Fruit fly (Drosophila melanogaster): ENCODE measurements around the gene Ncc69.

Ncc69 gene

dm6 chr3L:12392068-12392467 is 824 bp upstream of the Ncc69 start:
- TF ChIP-seq CG33017 (tag; optimal IDR thresholded peaks at IDR 0.05): no peak
- no peak for TF ChIP-seq CG7045 (GFP tag; optimal IDR thresholded peaks at IDR 0.05)
- TF ChIP-seq CG12768 (GFP tag; optimal IDR thresholded peaks at IDR 0.05): no peak
- TF ChIP-seq tj (GFP tag; optimal IDR thresholded peaks at IDR 0.05): no peak
- TF ChIP-seq Mnt (GFP tag; optimal IDR thresholded peaks at IDR 0.05): no peak
- no peak for TF ChIP-seq CG11617 (GFP tag; optimal IDR thresholded peaks at IDR 0.05)
- no peak for TF ChIP-seq kay (GFP tag; ENCODE audit: borderline replicate concordance)
- TF ChIP-seq Hr96 (GFP tag; optimal IDR thresholded peaks at IDR 0.05): no peak
- no peak for TF ChIP-seq CG7101 (tag; optimal IDR thresholded peaks at IDR 0.05)
- TF ChIP-seq CG1620 (GFP tag; optimal IDR thresholded peaks at IDR 0.05): no peak
- TF ChIP-seq Crg-1 (GFP tag; optimal IDR thresholded peaks at IDR 0.05): no peak
- no peak for TF ChIP-seq cic (GFP tag; optimal IDR thresholded peaks at IDR 0.05)
- TF ChIP-seq ovo (GFP tag; optimal IDR thresholded peaks at IDR 0.05): no peak
- no peak for TF ChIP-seq cnc (optimal IDR thresholded peaks at IDR 0.05)
- TF ChIP-seq pad (GFP tag; optimal IDR thresholded peaks at IDR 0.05): no peak
- TF ChIP-seq Clk (GFP tag; optimal IDR thresholded peaks at IDR 0.05): no peak

- no peak for TF ChIP-seq CG5204 (GFP tag; optimal IDR thresholded peaks at IDR 0.05)
- peak; percentile 20 for TF ChIP-seq tj (GFP tag; optimal IDR thresholded peaks at IDR 0.05)
Measured at dm6 chr3L:12387898-12388297, 3.3 kb downstream of the Ncc69 start.

dm6 chr3L:12387063-12387462 is 4.2 kb downstream of the Ncc69 start:
- TF ChIP-seq cnc (optimal IDR thresholded peaks at IDR 0.05) (peak in 1 of 2 experiments; percentile 26), kay (GFP tag; ENCODE audit: borderline replicate concordance) (no peak), ovo (GFP tag; optimal IDR thresholded peaks at IDR 0.05) (no peak), pad (GFP tag; optimal IDR thresholded peaks at IDR 0.05) (no peak), tj (GFP tag; optimal IDR thresholded peaks at IDR 0.05) (no peak), cic (GFP tag; optimal IDR thresholded peaks at IDR 0.05) (no peak)

dm6 chr3L:12380592-12380991 is 10.7 kb downstream of the Ncc69 start:
- TF ChIP-seq cic (GFP tag; optimal IDR thresholded peaks at IDR 0.05): no peak
- peak; percentile 9 for TF ChIP-seq tj (GFP tag; optimal IDR thresholded peaks at IDR 0.05)
- TF ChIP-seq bab1 (GFP tag; optimal IDR thresholded peaks at IDR 0.05): peak; percentile 34

dm6 chr3L:12374420-12374819 is 16.8 kb downstream of the Ncc69 start:
- TF ChIP-seq kay (GFP tag; ENCODE audit: borderline replicate concordance) (no peak), ovo (GFP tag; optimal IDR thresholded peaks at IDR 0.05) (no peak), cnc (optimal IDR thresholded peaks at IDR 0.05) (no peak), CG33017 (tag; optimal IDR thresholded peaks at IDR 0.05) (no peak), CG11617 (GFP tag; optimal IDR thresholded peaks at IDR 0.05) (no peak), CG14711 (tag; optimal IDR thresholded peaks at IDR 0.05) (no peak), cic (GFP tag; optimal IDR thresholded peaks at IDR 0.05) (no peak), Crg-1 (GFP tag; optimal IDR thresholded peaks at IDR 0.05) (no peak), tj (GFP tag; optimal IDR thresholded peaks at IDR 0.05) (no peak), pad (GFP tag; optimal IDR thresholded peaks at IDR 0.05) (no peak), CG7045 (GFP tag; optimal IDR thresholded peaks at IDR 0.05) (no peak), CG5204 (GFP tag; optimal IDR thresholded peaks at IDR 0.05) (no peak), toe (GFP tag; optimal IDR thresholded peaks at IDR 0.05) (no peak), Clk (GFP tag; optimal IDR thresholded peaks at IDR 0.05) (no peak)

dm6 chr3L:12363729-12364128 is 27.5 kb downstream of the Ncc69 start:
- no peak for TF ChIP-seq Hr96 (GFP tag; optimal IDR thresholded peaks at IDR 0.05)
- TF ChIP-seq toe (GFP tag; optimal IDR thresholded peaks at IDR 0.05): no peak
- TF ChIP-seq CG5204 (GFP tag; optimal IDR thresholded peaks at IDR 0.05): no peak
- no peak for TF ChIP-seq pad (GFP tag; optimal IDR thresholded peaks at IDR 0.05)
- no peak for TF ChIP-seq bab1 (GFP tag; optimal IDR thresholded peaks at IDR 0.05)
- no peak for TF ChIP-seq Crg-1 (GFP tag; optimal IDR thresholded peaks at IDR 0.05)
- TF ChIP-seq CG33017 (tag; optimal IDR thresholded peaks at IDR 0.05): no peak
- TF ChIP-seq cnc (optimal IDR thresholded peaks at IDR 0.05): no peak
- no peak for TF ChIP-seq cic (GFP tag; optimal IDR thresholded peaks at IDR 0.05)
- TF ChIP-seq Mnt (GFP tag; optimal IDR thresholded peaks at IDR 0.05): no peak
- TF ChIP-seq CG1620 (GFP tag; optimal IDR thresholded peaks at IDR 0.05): no peak
- no peak for TF ChIP-seq CG7045 (GFP tag; optimal IDR thresholded peaks at IDR 0.05)
- no peak for TF ChIP-seq ovo (GFP tag; optimal IDR thresholded peaks at IDR 0.05)
- no peak for TF ChIP-seq CG11617 (GFP tag; optimal IDR thresholded peaks at IDR 0.05)
- no peak for TF ChIP-seq CG12768 (GFP tag; optimal IDR thresholded peaks at IDR 0.05)
- TF ChIP-seq CG7101 (tag; optimal IDR thresholded peaks at IDR 0.05): no peak

dm6 chr3L:12351440-12351839 is 39.8 kb downstream of the Ncc69 start, which contains the start of gene CrzR:
Gene CrzR, minus strand, starts transcription at chr3L:12351544.
- TF ChIP-seq Crg-1 (GFP tag; optimal IDR thresholded peaks at IDR 0.05): no peak

dm6 chr3L:12350307-12350706 is 40.9 kb downstream of the Ncc69 start:
- TF ChIP-seq Crg-1 (GFP tag; optimal IDR thresholded peaks at IDR 0.05) (no peak), CG12768 (GFP tag; optimal IDR thresholded peaks at IDR 0.05) (no peak), CG7045 (GFP tag; optimal IDR thresholded peaks at IDR 0.05) (no peak), Hr96 (GFP tag; optimal IDR thresholded peaks at IDR 0.05) (no peak), kay (GFP tag; ENCODE audit: borderline replicate concordance) (no peak), Mnt (GFP tag; optimal IDR thresholded peaks at IDR 0.05) (no peak), CG5204 (GFP tag; optimal IDR thresholded peaks at IDR 0.05) (no peak), cnc (optimal IDR thresholded peaks at IDR 0.05) (no peak), CG33017 (tag; optimal IDR thresholded peaks at IDR 0.05) (no peak), CG11617 (GFP tag; optimal IDR thresholded peaks at IDR 0.05) (no peak), CG14711 (tag; optimal IDR thresholded peaks at IDR 0.05) (no peak), bab1 (GFP tag; optimal IDR thresholded peaks at IDR 0.05) (no peak), Clk (GFP tag; optimal IDR thresholded peaks at IDR 0.05) (no peak), pad (GFP tag; optimal IDR thresholded peaks at IDR 0.05) (no peak), CG7101 (tag; optimal IDR thresholded peaks at IDR 0.05) (no peak), CG1620 (GFP tag; optimal IDR thresholded peaks at IDR 0.05) (no peak), toe (GFP tag; optimal IDR thresholded peaks at IDR 0.05) (no peak), tj (GFP tag; optimal IDR thresholded peaks at IDR 0.05) (no peak), cic (GFP tag; optimal IDR thresholded peaks at IDR 0.05) (no peak), ovo (GFP tag; optimal IDR thresholded peaks at IDR 0.05) (no peak)
